Fruit fly (Drosophila melanogaster): ENCODE measurements around the gene CG6184.

CG6184 gene

dm6 chr3R:19619908-19620307 lies 37.8 kb downstream of the CG6184 start (continued):
- TF ChIP-seq CG7963 (GFP tag; IDR thresholded peaks at IDR 0.05; ENCODE audit: partially characterized antibody) (no peak), ems (GFP tag; optimal IDR thresholded peaks at IDR 0.05) (no peak), Stat92E (GFP tag; optimal IDR thresholded peaks at IDR 0.05) (no peak), Myb (GFP tag; optimal IDR thresholded peaks at IDR 0.05) (no peak), CG6813 (GFP tag; optimal IDR thresholded peaks at IDR 0.05) (no peak), NfI (GFP tag; optimal IDR thresholded peaks at IDR 0.05) (no peak), CG8281 (tag; optimal IDR thresholded peaks at IDR 0.05) (no peak), CG33557 (GFP tag; optimal IDR thresholded peaks at IDR 0.05) (no peak), Lim3 (GFP tag; IDR thresholded peaks at IDR 0.05) (no peak), Scr (GFP tag; IDR thresholded peaks at IDR 0.05; ENCODE audit: partially characterized antibody) (no peak), CG17186 (GFP tag; optimal IDR thresholded peaks at IDR 0.05) (no peak), corto (GFP tag; optimal IDR thresholded peaks at IDR 0.05) (no peak), CG18599 (GFP tag; optimal IDR thresholded peaks at IDR 0.05) (no peak), hb (GFP tag; IDR thresholded peaks at IDR 0.05; ENCODE audit: partially characterized antibody) (no peak), CG6683 (GFP tag; optimal IDR thresholded peaks at IDR 0.05) (no peak), lola (GFP tag; optimal IDR thresholded peaks at IDR 0.05) (no peak), CG31365 (tag; optimal IDR thresholded peaks at IDR 0.05) (no peak), CG15269 (tag; optimal IDR thresholded peaks at IDR 0.05) (no peak), Awh (GFP tag; IDR thresholded peaks at IDR 0.05) (no peak), CG11696 (GFP tag; IDR thresholded peaks at IDR 0.05) (no peak), CG17359 (tag; optimal IDR thresholded peaks at IDR 0.05) (no peak), CG14710 (tag; optimal IDR thresholded peaks at IDR 0.05) (no peak), NC2β (GFP tag; optimal IDR thresholded peaks at IDR 0.05) (no peak), HLH4C (GFP tag; IDR thresholded peaks at IDR 0.05; ENCODE audit: partially characterized antibody) (no peak), CG4424 (GFP tag; optimal IDR thresholded peaks at IDR 0.05) (no peak), Deaf1 (tag; optimal IDR thresholded peaks at IDR 0.05) (peak; percentile 28), sug (tag; optimal IDR thresholded peaks at IDR 0.05) (peak; percentile 52), CG34224 (GFP tag; IDR thresholded peaks at IDR 0.05; ENCODE audit: partially characterized antibody) (no peak), Fer1 (GFP tag; optimal IDR thresholded peaks at IDR 0.05) (no peak), run (tag; optimal IDR thresholded peaks at IDR 0.05) (no peak), CG1024 (GFP tag; IDR thresholded peaks at IDR 0.05) (no peak), CG11456 (GFP tag; IDR thresholded peaks at IDR 0.05) (no peak), yki (optimal IDR thresholded peaks at IDR 0.05) (no peak), ci (GFP tag; IDR thresholded peaks at IDR 0.05) (no peak), Oli (tag; optimal IDR thresholded peaks at IDR 0.05) (no peak), wor (GFP tag; IDR thresholded peaks at IDR 0.05) (no peak), B-H1 (GFP tag; IDR thresholded peaks at IDR 0.05) (no peak), exex (tag; optimal IDR thresholded peaks at IDR 0.05) (peak; percentile 61), jing (GFP tag; optimal IDR thresholded peaks at IDR 0.05) (no peak), dimm (GFP tag; IDR thresholded peaks at IDR 0.05) (no peak), mld (GFP tag; IDR thresholded peaks at IDR 0.05; ENCODE audit: partially characterized antibody) (no peak), sna (GFP tag; IDR thresholded peaks at IDR 0.05; ENCODE audit: partially characterized antibody) (no peak), ERR (GFP tag; optimal IDR thresholded peaks at IDR 0.05) (no peak), CG11247 (GFP tag; IDR thresholded peaks at IDR 0.05) (no peak), CG18619 (GFP tag; optimal IDR thresholded peaks at IDR 0.05) (no peak), CG6175 (GFP tag; IDR thresholded peaks at IDR 0.05) (no peak), CG3407 (GFP tag; optimal IDR thresholded peaks at IDR 0.05) (no peak), en (GFP tag; optimal IDR thresholded peaks at IDR 0.05) (no peak), ara (GFP tag; IDR thresholded peaks at IDR 0.05) (no peak), org-1 (GFP tag; optimal IDR thresholded peaks at IDR 0.05) (no peak), CG7271 (tag; optimal IDR thresholded peaks at IDR 0.05) (no peak)
